Worm (Caenorhabditis elegans) whole organism, young adult: Measurements from ENCODE around the gene pelo-1.

Experiments used
- Y79H2A.3 ChIP-seq: fragments of 200-800 bp; sonication (Bioruptor generic); conservative IDR thresholded peaks from 2 replicates; pipeline ENCODE4 v1.3.6; 2022; ENCODE audit warnings: missing genetic modification reagents, missing genetic modification characterization, missing compliant biosample characterization
- aptf-2 ChIP-seq: fragments of 200-800 bp; sonication (Bioruptor generic); conservative IDR thresholded peaks from 2 replicates; pipeline ENCODE4 v1.3.6; 2022; ENCODE audit warnings: missing genetic modification reagents, missing genetic modification characterization, missing compliant biosample characterization
- ekl-4 ChIP-seq: fragments of 200-800 bp; sonication (Bioruptor generic); IDR thresholded peaks from 2 replicates; pipeline ENCODE4 v1.3.6; 2022; ENCODE audit warnings: missing genetic modification reagents, missing genetic modification characterization, missing compliant biosample characterization
- hlh-12 ChIP-seq: sonication (generic microtip); optimal IDR thresholded peaks from 2 replicates; lab custom pipeline; 2016; ENCODE audit warnings: missing genetic modification characterization, missing compliant biosample characterization
- hsf-1 ChIP-seq: fragments of 200-800 bp; sonication (Bioruptor generic); IDR thresholded peaks from 2 replicates; pipeline ENCODE4 v1.3.6; 2022; ENCODE audit warnings: missing genetic modification reagents, missing genetic modification characterization, missing compliant biosample characterization
- pha-4 ChIP-seq: fragments of 150-350 bp; sonication (generic microtip); optimal IDR thresholded peaks from 2 replicates; lab custom pipeline; 2014; ENCODE audit warnings: missing biosample characterization, missing genetic modification reagents, missing genetic modification characterization
- sea-2 ChIP-seq: fragments of 200-800 bp; sonication (Bioruptor generic); IDR thresholded peaks from 2 replicates; pipeline ENCODE4 v1.3.6; 2022; ENCODE audit warnings: missing genetic modification characterization, missing compliant biosample characterization

DNA sequence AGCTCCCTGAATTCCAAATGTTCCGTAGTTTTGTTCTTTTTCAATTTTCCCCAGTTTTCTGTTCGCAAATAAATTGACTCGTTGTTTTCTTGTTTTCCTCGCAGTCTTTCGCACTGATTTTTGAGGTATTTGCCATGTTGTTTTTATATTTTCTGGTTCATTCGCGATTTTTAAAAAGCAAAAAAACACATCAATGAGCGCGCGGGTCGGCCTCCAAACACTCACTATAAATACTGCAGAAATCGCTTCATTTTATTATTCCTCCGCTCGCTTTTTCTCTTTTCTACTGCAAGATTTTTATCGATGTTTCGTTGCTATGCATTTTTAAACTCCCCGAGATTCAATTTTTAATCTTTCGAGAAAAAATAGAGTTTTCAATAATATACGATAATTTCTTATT, 51.2 kb downstream of the pelo-1 start:
- TF ChIP-seq hsf-1 (GFP tag; lab: Robert Waterston, UW), result no peak
- TF ChIP-seq Y79H2A.3 (GFP tag; lab: Robert Waterston, UW), result no peak
- TF ChIP-seq hlh-12 (tag; lab: Kevin White, UChicago), result no peak
- TF ChIP-seq ekl-4 (GFP tag; lab: Robert Waterston, UW), result no peak
- TF ChIP-seq aptf-2 (GFP tag; lab: Robert Waterston, UW), result no peak
- no peak for TF ChIP-seq sea-2 (GFP tag; lab: Robert Waterston, UW)
- TF ChIP-seq pha-4 (tag; lab: Kevin White, UChicago), result no peak
